Worm (Caenorhabditis elegans) whole organism, young adult: Measurements from ENCODE around the gene C52E2.5.
"Not testable (repeated sequence)": the region's sequence is repeated elsewhere in the genome, so short reads cannot be mapped to it uniquely, and the experiment has no call there.

Experiments used
- F57A8.1 ChIP-seq: fragments of 200-800 bp; sonication (Bioruptor generic); optimal IDR thresholded peaks from 2 replicates; lab custom pipeline; 2018; ENCODE audit warnings: mild to moderate bottlenecking, missing genetic modification characterization, moderate library complexity, missing compliant biosample characterization
- bed-1 ChIP-seq: fragments of 200-800 bp; sonication (Bioruptor generic); IDR thresholded peaks from 2 replicates; pipeline ENCODE4 v1.3.6; 2022; ENCODE audit warnings: missing genetic modification reagents, missing genetic modification characterization, missing compliant biosample characterization
- efl-1 ChIP-seq: fragments of 150-350 bp; optimal IDR thresholded peaks from 2 replicates; lab custom pipeline; 2014; ENCODE audit warnings: missing biosample characterization, missing genetic modification reagents, missing genetic modification characterization
- let-607 ChIP-seq, 2 experiments: fragments of 200-800 bp in 1 of 2; sonication (Bioruptor generic) in 1 of 2; sonication (generic microtip) in 1 of 2; optimal IDR thresholded peaks; 2 replicates each; lab custom pipeline; 2016 to 2018; ENCODE audit warnings: mild to moderate bottlenecking in 2 of 2, missing compliant biosample characterization in 2 of 2, missing genetic modification characterization in 2 of 2, moderate library complexity in 2 of 2, missing genotype in 1 of 2
- mxl-1 ChIP-seq: sonication (generic microtip); optimal IDR thresholded peaks from 2 replicates; lab custom pipeline; 2016; ENCODE audit warnings: missing genetic modification characterization, missing compliant biosample characterization
- rcor-1 ChIP-seq: fragments of 200-800 bp; sonication (Bioruptor generic); IDR thresholded peaks from 2 replicates; pipeline ENCODE4 v1.3.6; 2022; ENCODE audit warnings: missing genetic modification reagents, missing genetic modification characterization, missing compliant biosample characterization
- tbp1 ChIP-seq: fragments of 200-800 bp; sonication (Bioruptor generic); optimal IDR thresholded peaks from 2 replicates; lab custom pipeline; 2018; ENCODE audit warnings: mild to moderate bottlenecking, missing genetic modification characterization, missing compliant biosample characterization

- TF ChIP-seq mxl-1; rcor-1 (GFP tag; lab: Robert Waterston, UW); let-607 (tag; optimal IDR thresholded peaks at IDR 0.05; lab: Kevin White, UChicago); F57A8.1 (GFP tag; lab: Kevin White, UChicago); tbp1 (GFP tag; lab: Kevin White, UChicago); bed-1 (GFP tag; lab: Robert Waterston, UW); efl-1 (GFP tag; lab: Kevin White, UChicago): not testable (repeated sequence)
Observed at ce11 chrII:1824329-1824728, 18.4 kb downstream of the C52E2.5 start, which contains the start of gene math-41.
